Fruit fly (Drosophila melanogaster): Measurements from ENCODE around the gene wb.

DNA sequence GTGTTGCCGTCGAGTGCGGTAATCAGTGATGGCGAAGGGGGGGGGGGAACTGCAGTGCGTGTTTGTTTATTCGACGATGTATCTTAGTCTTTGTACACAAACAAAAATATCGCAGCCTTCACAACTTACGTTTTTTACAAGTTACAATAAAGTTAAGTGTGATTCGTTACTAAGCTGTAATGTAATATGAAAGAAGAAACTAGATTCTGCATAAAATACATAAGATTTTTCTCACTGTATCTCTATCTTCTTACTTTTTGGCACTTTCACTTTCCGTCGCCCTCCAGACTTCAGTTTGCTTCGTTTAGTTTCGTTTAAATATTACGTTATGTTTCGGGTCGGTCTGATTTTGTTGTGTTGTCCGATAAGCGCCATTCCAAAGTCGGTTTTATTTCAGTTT lies 17.3 kb upstream of the wb start:
- TF ChIP-seq CG8478 (optimal IDR thresholded peaks at IDR 0.05) (no peak), CTCF (optimal IDR thresholded peaks at IDR 0.05) (no peak)
